Fruit fly (Drosophila melanogaster) whole organism, embryonic: Measurements from ENCODE around the gene shakB.

ENCODE experiments used
- CG12236 ChIP-seq: fragments of 200-800 bp; sonication (Bioruptor generic); optimal IDR thresholded peaks from 2 replicates; lab custom pipeline; 2016; ENCODE audit warnings: missing biosample characterization, missing genetic modification characterization
- ac ChIP-seq: fragments of 200-800 bp; sonication (Bioruptor generic); optimal IDR thresholded peaks from 3 replicates; lab custom pipeline; 2017; ENCODE audit warnings: missing biosample characterization, mild to moderate bottlenecking, missing genetic modification characterization
- insv ChIP-seq, 2 experiments: fragments of 200-800 bp; sonication (Bioruptor generic); optimal IDR thresholded peaks; 3 replicates each; lab custom pipeline; 2016 to 2018; ENCODE audit warnings: missing biosample characterization in 2 of 2, missing genetic modification characterization in 2 of 2

DNA sequence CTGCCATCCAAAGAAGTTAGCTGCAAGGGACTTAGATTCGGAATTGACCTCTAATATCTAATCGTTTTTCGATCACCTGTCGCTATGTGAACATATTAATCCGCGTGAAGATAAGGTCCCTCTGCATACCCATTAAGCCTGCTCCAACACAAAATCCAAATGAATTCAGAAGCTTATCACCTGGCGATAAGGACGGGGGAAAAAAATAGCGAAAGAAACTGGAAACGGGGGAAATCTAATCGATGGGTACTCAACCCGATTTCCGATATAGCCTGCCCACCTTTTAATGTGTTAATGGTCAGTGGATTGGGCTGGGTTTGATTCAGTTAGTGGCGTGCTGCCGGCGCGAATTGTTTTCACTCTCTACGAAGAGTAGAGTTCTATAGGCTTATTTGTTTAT is 7.7 kb upstream of the shakB start, which contains the start of gene Npc1b:
- TF ChIP-seq insv (GFP tag; optimal IDR thresholded peaks at IDR 0.05; lab: Kevin White, UChicago) (no peak), ac (no peak), CG12236 (no peak)
